Fruit fly (Drosophila melanogaster) whole organism, embryonic: ENCODE measurements around the gene lectin-30A.

Source experiments
- Adf1 ChIP-seq: fragments of 200-800 bp; sonication (Bioruptor generic); IDR thresholded peaks from 2 replicates; pipeline ENCODE4 v1.3.6; 2022; ENCODE audit warnings: missing biosample characterization, missing genetic modification characterization
- Bdp1 ChIP-seq: fragments of 200-800 bp; sonication (Bioruptor generic); optimal IDR thresholded peaks from 3 replicates; lab custom pipeline; 2016; ENCODE audit warnings: missing biosample characterization, missing genetic modification characterization
- CG10565 ChIP-seq: fragments of 200-800 bp; sonication (Bioruptor generic); optimal IDR thresholded peaks from 3 replicates; lab custom pipeline; 2016; ENCODE audit warnings: missing biosample characterization, mild to moderate bottlenecking, missing genetic modification characterization
- CG11085 ChIP-seq: fragments of 200-800 bp; sonication (Bioruptor generic); IDR thresholded peaks from 2 replicates; pipeline ENCODE4 v1.3.6; 2022; ENCODE audit warnings: missing biosample characterization, missing genetic modification characterization
- CG11456 ChIP-seq: fragments of 200-800 bp; sonication (Bioruptor generic); IDR thresholded peaks from 3 replicates; pipeline ENCODE4 v1.3.6; 2022; ENCODE audit warnings: missing biosample characterization, missing genetic modification characterization
- CG11695 ChIP-seq: fragments of 200-800 bp; sonication (Bioruptor generic); IDR thresholded peaks from 3 replicates; pipeline ENCODE4 v1.3.6; 2022; ENCODE audit warnings: missing biosample characterization, missing genetic modification characterization
- CG11696 ChIP-seq: fragments of 200-800 bp; sonication (Bioruptor generic); IDR thresholded peaks from 2 replicates; pipeline ENCODE4 v1.3.6; 2022; ENCODE audit warnings: missing biosample characterization, missing genetic modification characterization
- CG13894 ChIP-seq: fragments of 200-800 bp; sonication (Bioruptor generic); optimal IDR thresholded peaks from 3 replicates; lab custom pipeline; 2018; ENCODE audit warnings: missing biosample characterization, mild to moderate bottlenecking, missing genetic modification characterization, moderate library complexity
- CG14860 ChIP-seq: fragments of 200-800 bp; sonication (Bioruptor generic); IDR thresholded peaks from 3 replicates; pipeline ENCODE4 v1.3.6; 2022; ENCODE audit warnings: missing biosample characterization, missing genetic modification characterization; ENCODE audit not compliant: partially characterized antibody
- CG14965 ChIP-seq: fragments of 200-800 bp; sonication (Bioruptor generic); optimal IDR thresholded peaks from 2 replicates; lab custom pipeline; 2016; ENCODE audit warnings: missing biosample characterization, missing genetic modification characterization, borderline replicate concordance
- CG16815 ChIP-seq: fragments of 200-800 bp; sonication (Bioruptor generic); optimal IDR thresholded peaks from 3 replicates; lab custom pipeline; 2017; ENCODE audit warnings: missing biosample characterization, mild to moderate bottlenecking, missing genetic modification characterization
- CG18619 ChIP-seq: fragments of 200-800 bp; sonication (Bioruptor generic); optimal IDR thresholded peaks from 3 replicates; lab custom pipeline; 2017; ENCODE audit warnings: missing biosample characterization, mild to moderate bottlenecking, missing genetic modification characterization
- CG32532 ChIP-seq: fragments of 200-800 bp; sonication (Bioruptor generic); IDR thresholded peaks from 2 replicates; pipeline ENCODE4 v1.3.6; 2022; ENCODE audit warnings: missing biosample characterization, missing genetic modification characterization
- CG42726 ChIP-seq: fragments of 200-800 bp; sonication (Bioruptor generic); IDR thresholded peaks from 2 replicates; pipeline ENCODE4 v1.3.6; 2022; ENCODE audit warnings: missing biosample characterization, missing genetic modification characterization; ENCODE audit not compliant: partially characterized antibody
- CG6272 ChIP-seq: fragments of 200-800 bp; sonication (Bioruptor generic); IDR thresholded peaks from 2 replicates; pipeline ENCODE4 v1.3.6; 2022; ENCODE audit warnings: missing biosample characterization, missing genetic modification characterization
- CG6791 ChIP-seq: fragments of 200-800 bp; sonication (Bioruptor generic); IDR thresholded peaks from 3 replicates; pipeline ENCODE4 v1.3.6; 2022; ENCODE audit warnings: missing biosample characterization, missing genetic modification characterization; ENCODE audit not compliant: partially characterized antibody
- CG7963 ChIP-seq: fragments of 200-800 bp; sonication (Bioruptor generic); IDR thresholded peaks from 3 replicates; pipeline ENCODE4 v1.3.6; 2022; ENCODE audit warnings: missing biosample characterization, missing genetic modification characterization; ENCODE audit not compliant: partially characterized antibody
- CG8281 ChIP-seq: fragments of 200-800 bp; sonication (Bioruptor generic); optimal IDR thresholded peaks from 2 replicates; lab custom pipeline; 2018; ENCODE audit warnings: missing biosample characterization, mild to moderate bottlenecking, missing genetic modification characterization, moderate library complexity
- CG8924 ChIP-seq: fragments of 200-800 bp; optimal IDR thresholded peaks from 3 replicates; lab custom pipeline; 2019; ENCODE audit warnings: missing biosample characterization, mild to moderate bottlenecking, missing genetic modification characterization, moderate library complexity
- HLH4C ChIP-seq: fragments of 200-800 bp; sonication (Bioruptor generic); IDR thresholded peaks from 3 replicates; pipeline ENCODE4 v1.3.6; 2022; ENCODE audit warnings: missing biosample characterization, missing genetic modification characterization; ENCODE audit not compliant: partially characterized antibody
- HLH54F ChIP-seq: fragments of 200-800 bp; sonication (Bioruptor generic); optimal IDR thresholded peaks from 3 replicates; lab custom pipeline; 2016; ENCODE audit warnings: missing biosample characterization, missing genetic modification characterization
- Jarid2 ChIP-seq: fragments of 200-800 bp; sonication (Bioruptor generic); optimal IDR thresholded peaks from 3 replicates; lab custom pipeline; 2017; ENCODE audit warnings: mild to moderate bottlenecking, missing biosample characterization, missing genetic modification reagents, missing genetic modification characterization
- MBD-R2 ChIP-seq: fragments of 200-800 bp; sonication (Bioruptor generic); IDR thresholded peaks from 2 replicates; pipeline ENCODE4 v1.3.6; 2022; ENCODE audit warnings: missing biosample characterization, missing genetic modification characterization
- MESR4 ChIP-seq: fragments of 200-800 bp; sonication (Bioruptor generic); optimal IDR thresholded peaks from 2 replicates; lab custom pipeline; 2018; ENCODE audit warnings: missing biosample characterization, mild to moderate bottlenecking, missing genetic modification characterization, moderate library complexity
- NFAT ChIP-seq: fragments of 200-800 bp; sonication (Bioruptor generic); IDR thresholded peaks from 2 replicates; pipeline ENCODE4 v1.3.6; 2022; ENCODE audit warnings: missing biosample characterization, missing genetic modification characterization
- Nf-YB ChIP-seq: fragments of 200-800 bp; sonication (Bioruptor generic); optimal IDR thresholded peaks from 3 replicates; lab custom pipeline; 2019; ENCODE audit warnings: missing biosample characterization, mild to moderate bottlenecking, missing genetic modification characterization, moderate library complexity
- Nf-YC ChIP-seq: fragments of 200-800 bp; optimal IDR thresholded peaks from 3 replicates; lab custom pipeline; 2019; ENCODE audit warnings: missing biosample characterization, mild to moderate bottlenecking, missing genetic modification characterization, moderate library complexity
- NfI ChIP-seq: fragments of 200-800 bp; sonication (Bioruptor generic); optimal IDR thresholded peaks from 3 replicates; lab custom pipeline; 2018; ENCODE audit warnings: missing biosample characterization, mild to moderate bottlenecking, missing genetic modification characterization, moderate library complexity
- Ptx1 ChIP-seq: fragments of 200-800 bp; sonication (Bioruptor generic); IDR thresholded peaks from 2 replicates; pipeline ENCODE4 v1.3.6; 2022; ENCODE audit warnings: missing biosample characterization, missing genetic modification characterization
- Scr ChIP-seq: fragments of 200-800 bp; sonication (Bioruptor generic); IDR thresholded peaks from 2 replicates; pipeline ENCODE4 v1.3.6; 2022; ENCODE audit warnings: missing biosample characterization, missing genetic modification characterization; ENCODE audit not compliant: partially characterized antibody
- amos ChIP-seq: fragments of 200-800 bp; sonication (Bioruptor generic); IDR thresholded peaks from 2 replicates; pipeline ENCODE4 v1.3.6; 2022; ENCODE audit warnings: missing biosample characterization, missing genetic modification characterization; ENCODE audit not compliant: partially characterized antibody
- cg ChIP-seq: fragments of 200-800 bp; sonication (Bioruptor generic); optimal IDR thresholded peaks from 3 replicates; lab custom pipeline; 2019; ENCODE audit warnings: missing biosample characterization, mild to moderate bottlenecking, missing genetic modification characterization, moderate library complexity
- ci ChIP-seq: fragments of 200-800 bp; sonication (Bioruptor generic); IDR thresholded peaks from 3 replicates; pipeline ENCODE4 v1.3.6; 2022; ENCODE audit warnings: missing biosample characterization, missing genetic modification characterization
- fd102C ChIP-seq: fragments of 200-800 bp; sonication (Bioruptor generic); optimal IDR thresholded peaks from 2 replicates; lab custom pipeline; 2018; ENCODE audit warnings: missing biosample characterization, mild to moderate bottlenecking, missing genetic modification characterization, moderate library complexity
- fd64A ChIP-seq: fragments of 200-800 bp; sonication (Bioruptor generic); optimal IDR thresholded peaks from 3 replicates; lab custom pipeline; 2018; ENCODE audit warnings: missing biosample characterization, mild to moderate bottlenecking, missing genetic modification characterization
- h ChIP-seq: fragments of >200 bp; optimal IDR thresholded peaks from 2 replicates; lab custom pipeline; 2017
- klu ChIP-seq: fragments of 200-800 bp; sonication (Bioruptor generic); IDR thresholded peaks from 2 replicates; pipeline ENCODE4 v1.3.6; 2022; ENCODE audit warnings: missing biosample characterization, missing genetic modification characterization
- pan ChIP-seq, 4 experiments: fragments of >200 bp in 3 of 4; fragments of 200-800 bp in 1 of 4; sonication (Bioruptor generic) in 1 of 4; optimal IDR thresholded peaks in 3 of 4; IDR thresholded peaks in 1 of 4; 2 replicates each; pipeline versions ENCODE4 v1.3.6 to Lab custom; 2017 to 2022; ENCODE audit warnings: missing biosample characterization in 2 of 4, missing genetic modification characterization in 2 of 4, mixed read lengths in 1 of 4
- sima ChIP-seq: fragments of 200-800 bp; sonication (Bioruptor generic); optimal IDR thresholded peaks from 2 replicates; lab custom pipeline; 2016; ENCODE audit warnings: missing biosample characterization, missing genetic modification characterization
- sqz ChIP-seq: fragments of 200-800 bp; sonication (Bioruptor generic); optimal IDR thresholded peaks from 3 replicates; lab custom pipeline; 2018; ENCODE audit warnings: missing biosample characterization, mild to moderate bottlenecking, missing genetic modification characterization
- tna ChIP-seq: fragments of 200-800 bp; sonication (Bioruptor generic); IDR thresholded peaks from 2 replicates; pipeline ENCODE4 v1.3.6; 2022; ENCODE audit warnings: missing biosample characterization, missing genetic modification characterization; ENCODE audit not compliant: partially characterized antibody
- vnd ChIP-seq: fragments of 200-800 bp; sonication (Bioruptor generic); IDR thresholded peaks from 3 replicates; pipeline ENCODE4 v1.3.6; 2022; ENCODE audit warnings: missing biosample characterization, missing genetic modification characterization; ENCODE audit not compliant: partially characterized antibody
- wdn ChIP-seq: fragments of 200-800 bp; sonication (Bioruptor generic); IDR thresholded peaks from 2 replicates; pipeline ENCODE4 v1.3.6; 2022; ENCODE audit warnings: missing biosample characterization, missing genetic modification characterization
- zen ChIP-seq: fragments of 200-800 bp; sonication (Bioruptor generic); optimal IDR thresholded peaks from 3 replicates; lab custom pipeline; 2018; ENCODE audit warnings: missing biosample characterization, mild to moderate bottlenecking, missing genetic modification characterization, moderate library complexity
- zfh2 ChIP-seq: fragments of 200-800 bp; sonication (Bioruptor generic); optimal IDR thresholded peaks from 2 replicates; lab custom pipeline; 2016; ENCODE audit warnings: missing biosample characterization, missing genetic modification characterization

The lectin-30A gene

DNA sequence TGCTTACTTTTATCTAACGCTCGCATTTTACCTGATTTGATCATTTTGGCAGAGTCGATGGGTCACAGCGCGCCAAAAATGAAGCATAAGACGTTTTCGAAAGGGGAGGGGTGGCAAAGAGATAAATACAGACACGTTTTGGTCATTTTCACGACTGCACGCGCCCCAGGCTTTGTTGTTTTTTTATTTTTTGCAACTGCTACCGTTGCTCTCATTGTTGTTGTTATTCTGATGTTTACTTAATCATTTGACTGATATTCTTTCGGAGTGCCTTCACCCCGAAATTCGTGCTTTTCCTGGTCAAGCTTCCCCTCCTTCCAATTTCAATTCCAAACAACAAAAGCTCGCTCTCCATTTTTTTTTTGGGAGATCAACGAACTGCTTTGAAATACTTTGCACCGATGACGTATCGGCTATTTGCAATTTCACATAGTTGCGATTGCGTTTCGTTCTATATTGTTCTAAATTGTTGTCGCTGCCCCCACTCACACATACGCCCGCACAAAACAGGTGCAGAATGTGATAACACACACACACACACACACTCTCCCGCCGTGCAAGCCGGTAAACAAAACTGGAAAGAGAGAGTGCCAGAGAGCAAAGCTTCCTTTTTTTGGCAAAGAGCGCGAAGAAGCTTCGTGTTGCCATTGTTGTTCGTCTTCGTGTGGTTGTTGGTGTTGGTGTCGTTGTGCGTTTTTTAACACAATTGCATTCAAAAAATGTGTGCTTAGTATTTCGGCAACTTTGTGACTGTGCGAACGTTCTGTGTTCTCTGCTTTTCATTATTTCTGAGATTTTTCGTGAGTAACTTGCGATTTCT, 17.2 kb downstream of the lectin-30A start (continued):
- TF ChIP-seq Jarid2 (no peak), ci (no peak), fd102C (GFP tag; lab: Kevin White, UChicago) (no peak), CG7963 (GFP tag; lab: Robert Waterston, UW) (no peak), zfh2 (no peak), h (lab: Kevin White, UChicago) (no peak), CG32532 (GFP tag; lab: Robert Waterston, UW) (0 out of 2 replicates have a peak, but pooled peaks have one; percentile 17), zen (tag; lab: Kevin White, UChicago) (no peak), CG16815 (GFP tag; lab: Kevin White, UChicago) (no peak), HLH54F (GFP tag; lab: Kevin White, UChicago) (no peak), NfI (GFP tag; lab: Kevin White, UChicago) (no peak), MESR4 (GFP tag; lab: Kevin White, UChicago) (no peak), NFAT (GFP tag; lab: Robert Waterston, UW) (no peak), CG13894 (tag; lab: Kevin White, UChicago) (no peak), CG11456 (no peak), wdn (no peak), CG14965 (no peak)

DNA sequence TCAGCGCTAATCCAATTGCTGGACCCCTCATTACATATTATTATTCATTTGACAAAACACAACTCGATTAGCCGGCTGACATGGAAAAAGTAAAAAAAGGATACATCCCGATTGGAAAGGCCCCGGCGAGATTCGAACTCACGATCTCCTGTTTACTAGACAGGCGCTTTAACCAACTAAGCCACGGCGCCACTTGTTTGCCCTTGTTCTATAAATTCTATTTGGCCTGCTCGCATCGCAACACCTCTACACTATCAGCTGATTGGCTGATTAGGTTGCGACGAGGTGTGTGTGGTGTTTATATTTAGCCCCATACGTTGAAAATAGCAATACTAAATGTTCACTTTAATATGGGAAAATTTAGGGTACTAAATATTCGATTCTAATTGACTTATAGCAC, 18.2 kb downstream of the lectin-30A start:
- 0 out of 3 replicates have a peak, but pooled peaks have one; percentile 20 for TF ChIP-seq HLH4C
- no peak for TF ChIP-seq CG18619 (GFP tag; lab: Kevin White, UChicago)
- TF ChIP-seq Bdp1 = peak; percentile 94
- TF ChIP-seq CG6791 (GFP tag; lab: Robert Waterston, UW) = 0 out of 3 replicates have a peak, but pooled peaks have one; percentile 30
- peak; percentile 53; the same call in 2 of the 3 replicates for TF ChIP-seq CG7963 (GFP tag; lab: Robert Waterston, UW)
- TF ChIP-seq MBD-R2 (GFP tag; lab: Robert Waterston, UW) = no peak
- 0 out of 2 replicates have a peak, but pooled peaks have one; percentile 42 for TF ChIP-seq amos (GFP tag; lab: Robert Waterston, UW)
- peak; percentile 18; the same call in 1 of the 2 replicates for TF ChIP-seq Scr (GFP tag; lab: Robert Waterston, UW)
- peak; percentile 38 for TF ChIP-seq Nf-YB (GFP tag; lab: Kevin White, UChicago)
- TF ChIP-seq CG14860 (GFP tag; lab: Robert Waterston, UW) = peak; percentile 25; the same call in 1 of the 3 replicates
- peak; percentile 56 for TF ChIP-seq Nf-YC (tag; lab: Kevin White, UChicago)
- TF ChIP-seq pan (optimal IDR thresholded peaks at IDR 0.05; lab: Kevin White, UChicago) = no peak
- no peak for TF ChIP-seq pan (GFP tag; optimal IDR thresholded peaks at IDR 0.05 in 1 of 2, IDR thresholded peaks at IDR 0.05 in 1 of 2)
- TF ChIP-seq cg (GFP tag; lab: Kevin White, UChicago) = no peak
- 0 out of 2 replicates have a peak, but pooled peaks have one; percentile 25 for TF ChIP-seq CG42726 (GFP tag; lab: Robert Waterston, UW)
- TF ChIP-seq tna (GFP tag; lab: Robert Waterston, UW) = 0 out of 2 replicates have a peak, but pooled peaks have one; percentile 21

DNA sequence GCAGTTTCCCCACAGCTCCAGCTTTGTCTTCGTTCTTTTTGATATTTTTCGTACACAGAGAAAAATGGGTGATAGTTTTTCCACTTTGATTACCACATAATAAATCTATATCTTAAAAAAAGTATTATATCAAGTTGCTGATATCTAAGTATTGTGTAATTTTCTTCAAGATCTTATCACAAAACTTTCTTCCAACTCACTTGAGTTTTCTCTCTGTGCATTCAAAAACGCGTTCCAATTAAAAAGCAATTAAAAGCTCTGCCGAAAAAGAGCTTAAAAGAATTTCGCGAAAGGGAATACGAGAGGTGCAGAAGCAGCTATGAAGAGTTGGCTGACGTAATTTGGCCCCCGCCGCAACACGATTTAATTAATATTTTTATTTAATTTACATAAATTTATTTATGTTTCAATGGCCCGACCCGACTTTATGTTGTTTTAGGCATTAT, 19.1 kb downstream of the lectin-30A start:
- TF ChIP-seq Adf1 (GFP tag; lab: Robert Waterston, UW) (peak; percentile 22; the same call in 1 of the 2 replicates), klu (GFP tag; lab: Robert Waterston, UW) (peak; percentile 30; the same call in 1 of the 2 replicates), Ptx1 (GFP tag; lab: Robert Waterston, UW) (peak; percentile 69), sima (GFP tag; lab: Kevin White, UChicago) (no peak), CG11085 (peak; percentile 42; the same call in 1 of the 2 replicates), CG11456 (no peak), sqz (GFP tag; lab: Kevin White, UChicago) (no peak), CG8281 (tag; lab: Kevin White, UChicago) (no peak), CG11696 (peak; percentile 20; the same call in 1 of the 2 replicates), CG10565 (GFP tag; lab: Kevin White, UChicago) (no peak), vnd (GFP tag; lab: Robert Waterston, UW) (no peak), CG8924 (tag; lab: Kevin White, UChicago) (peak; percentile 57), CG11695 (peak; percentile 77), CG6272 (no peak), fd64A (GFP tag; lab: Kevin White, UChicago) (no peak)
